Worm (Caenorhabditis elegans) whole organism, L4 larva: ENCODE data around the gene Y53F4A.2.

Experiments used
- F49E8.2 ChIP-seq: sonication (generic microtip); optimal IDR thresholded peaks from 2 replicates; lab custom pipeline; 2016; ENCODE audit warnings: missing compliant biosample characterization, mild to moderate bottlenecking, missing genetic modification characterization, borderline replicate concordance
- ZK546.5 ChIP-seq, 2 experiments: sonication (generic microtip); optimal IDR thresholded peaks; 2 replicates each; lab custom pipeline; 2017; ENCODE audit warnings: missing biosample characterization in 2 of 2, missing genetic modification characterization in 2 of 2
- daf-16 ChIP-seq, 3 experiments: sonication (generic microtip); optimal IDR thresholded peaks; 2 replicates each; lab custom pipeline; 2016 to 2017; ENCODE audit warnings: missing genetic modification characterization in 3 of 3, missing genetic modification reagents in 3 of 3, mild to moderate bottlenecking in 2 of 3, missing compliant biosample characterization in 2 of 3, missing biosample characterization in 1 of 3, moderate library complexity in 1 of 3
- egl-27 ChIP-seq: sonication (generic microtip); optimal IDR thresholded peaks from 3 replicates; lab custom pipeline; 2017; ENCODE audit warnings: missing biosample characterization, missing genetic modification reagents, missing genetic modification characterization
- hmg-1.1 ChIP-seq: fragments of 200-800 bp; sonication (Bioruptor generic); IDR thresholded peaks from 2 replicates; pipeline ENCODE4 v1.3.6; 2022; ENCODE audit warnings: missing genetic modification reagents, missing genetic modification characterization, missing compliant biosample characterization
- madf-9 ChIP-seq: fragments of 200-800 bp; sonication (Bioruptor generic); conservative IDR thresholded peaks from 2 replicates; pipeline ENCODE4 v1.3.6; 2022; ENCODE audit warnings: missing genetic modification reagents, missing genetic modification characterization, missing compliant biosample characterization
- nhr-10 ChIP-seq: fragments of 150-350 bp; optimal IDR thresholded peaks from 2 replicates; lab custom pipeline; 2014; ENCODE audit warnings: missing biosample characterization, missing genetic modification characterization
- nhr-237 ChIP-seq: sonication (generic microtip); optimal IDR thresholded peaks from 2 replicates; lab custom pipeline; 2017; ENCODE audit warnings: missing biosample characterization, missing genetic modification characterization
- nhr-76 ChIP-seq: fragments of 150-350 bp; optimal IDR thresholded peaks from 2 replicates; lab custom pipeline; 2014; ENCODE audit warnings: missing biosample characterization, missing genetic modification characterization
- pqm-1 ChIP-seq: sonication (generic microtip); optimal IDR thresholded peaks from 2 replicates; lab custom pipeline; 2017; ENCODE audit warnings: missing biosample characterization, missing genetic modification characterization
- unc-39 ChIP-seq: sonication (generic microtip); optimal IDR thresholded peaks from 2 replicates; lab custom pipeline; 2017; ENCODE audit warnings: missing biosample characterization, missing genetic modification characterization
- vab-7 ChIP-seq: fragments of 200-800 bp; sonication (Bioruptor generic); IDR thresholded peaks from 2 replicates; pipeline ENCODE4 v1.3.6; 2022; ENCODE audit warnings: missing genetic modification reagents, missing genetic modification characterization, missing compliant biosample characterization

DNA sequence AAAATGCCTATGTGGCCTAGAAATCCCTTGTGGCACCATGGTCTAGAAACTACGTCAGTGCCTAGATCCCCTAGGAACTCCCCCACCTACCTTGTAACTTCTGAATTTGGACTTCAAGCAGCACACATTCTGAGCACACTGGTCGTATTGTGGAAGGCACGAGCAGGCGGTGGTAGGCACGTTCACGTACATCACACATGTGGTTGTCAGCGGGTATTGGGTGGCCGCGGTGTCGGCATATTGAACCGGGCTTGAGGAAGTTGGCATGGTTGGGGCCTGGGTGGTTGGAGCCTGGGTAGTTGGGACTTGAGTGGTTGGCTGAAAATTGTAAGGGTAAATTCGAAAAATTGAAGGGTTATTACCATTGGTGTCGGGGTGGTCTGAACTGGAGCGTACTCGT is 30.8 kb upstream of the Y53F4A.2 start:
- TF ChIP-seq pqm-1 (tag; lab: Kevin White, UChicago), result no peak
- TF ChIP-seq madf-9 (GFP tag; lab: Robert Waterston, UW), result no peak
- TF ChIP-seq nhr-237 (tag; lab: Kevin White, UChicago), result no peak
- no peak for TF ChIP-seq daf-16 (GFP tag; optimal IDR thresholded peaks at IDR 0.05; lab: Kevin White, UChicago)
- TF ChIP-seq daf-16 (tag; optimal IDR thresholded peaks at IDR 0.05; lab: Kevin White, UChicago), result no peak
- no peak for TF ChIP-seq unc-39
- no peak for TF ChIP-seq F49E8.2 (tag; lab: Kevin White, UChicago)
- TF ChIP-seq ZK546.5 (tag; optimal IDR thresholded peaks at IDR 0.05; lab: Kevin White, UChicago), result no peak
- TF ChIP-seq hmg-1.1 (GFP tag; lab: Robert Waterston, UW), result no peak
- TF ChIP-seq nhr-76 (tag; lab: Kevin White, UChicago), result no peak
- no peak for TF ChIP-seq nhr-10 (tag; lab: Kevin White, UChicago)
- TF ChIP-seq egl-27 (tag; lab: Kevin White, UChicago), result no peak
- TF ChIP-seq vab-7, result no peak
